Worm (Caenorhabditis elegans) whole organism, midembryonic: ENCODE measurements around the gene fax-1.

ENCODE experiments used
- T22C8.4 ChIP-seq: fragments of 200-800 bp; sonication (Bioruptor generic); IDR thresholded peaks from 2 replicates; pipeline ENCODE4 v1.3.6; 2022; ENCODE audit warnings: missing genetic modification characterization, missing compliant biosample characterization
- cog-1 ChIP-seq: sonication (generic microtip); optimal IDR thresholded peaks from 2 replicates; lab custom pipeline; 2016; ENCODE audit warnings: missing genetic modification characterization, missing compliant biosample characterization
- flt-1 ChIP-seq: fragments of 200-800 bp; sonication (Bioruptor generic); IDR thresholded peaks from 2 replicates; pipeline ENCODE4 v1.3.6; 2022; ENCODE audit warnings: missing genetic modification characterization, missing compliant biosample characterization
- klf-2 ChIP-seq: fragments of 200-800 bp; sonication (Bioruptor generic); conservative IDR thresholded peaks from 2 replicates; pipeline ENCODE4 v1.3.6; 2022; ENCODE audit warnings: missing genetic modification reagents, missing genetic modification characterization, missing compliant biosample characterization
- med-1 ChIP-seq: sonication (generic microtip); optimal IDR thresholded peaks from 2 replicates; lab custom pipeline; 2017; ENCODE audit warnings: missing genetic modification characterization, mild to moderate bottlenecking, missing compliant biosample characterization, antibody characterized with exemption, missing genetic modification reagents; ENCODE audit not compliant: insufficient read depth
- ref-1 ChIP-seq: fragments of 200-800 bp; sonication (Bioruptor generic); conservative IDR thresholded peaks from 2 replicates; pipeline ENCODE4 v1.3.6; 2022; ENCODE audit warnings: missing genetic modification reagents, missing genetic modification characterization, missing compliant biosample characterization
- tab-1 ChIP-seq: fragments of 200-800 bp; sonication (Bioruptor generic); IDR thresholded peaks from 2 replicates; pipeline ENCODE4 v1.3.6; 2022; ENCODE audit warnings: missing genetic modification characterization, missing compliant biosample characterization
- ztf-23 ChIP-seq: fragments of 200-800 bp; sonication (Bioruptor generic); IDR thresholded peaks from 2 replicates; pipeline ENCODE4 v1.3.6; 2022; ENCODE audit warnings: missing genetic modification reagents, missing genetic modification characterization, missing compliant biosample characterization
- ztf-29 ChIP-seq: fragments of 200-800 bp; sonication (Bioruptor generic); IDR thresholded peaks from 2 replicates; pipeline ENCODE4 v1.3.6; 2022; ENCODE audit warnings: missing genetic modification reagents, missing genetic modification characterization, missing compliant biosample characterization

fax-1 gene

DNA sequence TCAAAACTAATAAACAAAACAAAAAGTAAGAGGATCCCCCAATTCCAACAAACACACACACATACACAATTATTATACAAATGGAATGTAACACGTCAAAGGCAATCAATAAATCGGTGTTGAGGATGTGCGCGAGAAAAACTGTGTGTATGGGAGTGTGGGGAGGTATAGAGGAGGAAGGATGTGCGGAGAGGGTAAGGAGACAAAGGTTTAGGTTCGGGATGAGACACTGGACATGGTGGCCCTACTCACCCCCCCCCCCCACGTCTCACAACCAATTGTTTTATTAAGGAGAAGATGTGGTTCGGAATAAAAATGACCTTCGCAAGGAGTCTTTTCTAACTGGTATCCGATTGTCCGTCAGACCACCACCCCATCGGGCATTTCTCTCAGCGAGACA lies 24.0 kb upstream of the fax-1 start:
- TF ChIP-seq ztf-23 (GFP tag; lab: Robert Waterston, UW): no peak
- TF ChIP-seq T22C8.4 (GFP tag; lab: Robert Waterston, UW): peak; percentile 19; the same call in 1 of the 2 replicates

DNA sequence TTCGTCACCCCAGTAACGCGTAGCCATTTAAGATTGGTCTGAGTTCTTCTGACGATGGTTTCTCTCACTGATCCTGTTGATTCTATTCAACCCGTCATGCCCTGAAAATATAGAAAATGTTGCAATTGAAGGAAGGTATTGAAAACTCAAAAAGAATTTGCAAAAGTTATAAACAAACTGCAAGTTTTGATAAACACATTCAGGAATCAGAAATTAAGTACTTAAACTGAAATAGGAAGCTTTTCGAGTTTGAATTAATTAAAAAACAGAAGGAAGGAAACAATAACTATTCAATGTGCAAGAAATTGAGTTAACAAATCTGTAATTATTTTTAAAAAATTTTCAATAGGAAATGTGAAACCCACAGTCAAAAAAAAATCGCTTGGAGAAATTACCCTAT lies 21.1 kb upstream of the fax-1 start, which contains the start of gene rgl-1:
Gene rgl-1 (minus strand): TSS at position 101 of the 400 bp plus-strand sequence.
- TF ChIP-seq T22C8.4 (GFP tag; lab: Robert Waterston, UW): no peak
- TF ChIP-seq flt-1 (GFP tag; lab: Robert Waterston, UW): no peak
- no peak for TF ChIP-seq ztf-23 (GFP tag; lab: Robert Waterston, UW)
- no peak for TF ChIP-seq cog-1 (tag; lab: Kevin White, UChicago)
- no peak for TF ChIP-seq ref-1 (GFP tag; lab: Robert Waterston, UW)
- no peak for TF ChIP-seq tab-1 (GFP tag; lab: Robert Waterston, UW)

DNA sequence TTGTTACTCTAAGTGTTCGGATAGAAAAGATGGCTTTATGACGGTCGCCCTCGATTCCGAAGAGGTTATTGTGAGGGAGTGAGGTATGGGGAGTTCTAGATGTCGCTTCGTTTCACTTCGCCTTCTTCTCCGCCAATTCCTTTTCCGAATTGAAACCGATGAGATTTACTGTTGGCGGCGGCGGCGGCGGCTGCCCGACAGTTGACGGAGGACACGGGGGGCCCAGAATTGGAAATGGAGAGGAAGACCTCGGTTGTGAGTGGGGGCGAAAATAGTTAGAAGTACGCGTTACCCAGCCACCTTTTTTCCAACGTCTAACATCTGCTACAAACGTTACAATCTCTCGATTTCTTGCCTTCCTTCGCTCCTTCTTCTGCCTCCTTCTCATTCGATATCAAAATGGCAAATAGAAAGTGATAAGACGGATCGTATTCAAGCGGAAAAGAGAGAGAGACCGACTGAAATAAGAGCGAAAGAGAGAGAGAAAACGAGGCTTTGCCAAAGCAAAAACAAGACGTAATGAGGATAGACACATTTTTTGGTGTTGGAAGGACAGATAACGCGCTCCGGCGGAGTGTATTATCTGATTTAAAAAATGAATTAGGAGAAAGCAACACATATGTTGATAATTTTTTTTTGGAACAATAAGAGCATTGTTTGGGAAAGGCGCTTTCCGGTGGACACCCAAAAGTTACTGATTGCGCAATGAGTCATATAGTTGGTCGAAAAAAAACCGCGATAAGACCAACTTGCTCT lies 19.1 kb upstream of the fax-1 start:
- TF ChIP-seq ztf-23 (GFP tag; lab: Robert Waterston, UW): 0 out of 2 replicates have a peak, but pooled peaks have one; percentile 13
- TF ChIP-seq cog-1 (tag; lab: Kevin White, UChicago): no peak

DNA sequence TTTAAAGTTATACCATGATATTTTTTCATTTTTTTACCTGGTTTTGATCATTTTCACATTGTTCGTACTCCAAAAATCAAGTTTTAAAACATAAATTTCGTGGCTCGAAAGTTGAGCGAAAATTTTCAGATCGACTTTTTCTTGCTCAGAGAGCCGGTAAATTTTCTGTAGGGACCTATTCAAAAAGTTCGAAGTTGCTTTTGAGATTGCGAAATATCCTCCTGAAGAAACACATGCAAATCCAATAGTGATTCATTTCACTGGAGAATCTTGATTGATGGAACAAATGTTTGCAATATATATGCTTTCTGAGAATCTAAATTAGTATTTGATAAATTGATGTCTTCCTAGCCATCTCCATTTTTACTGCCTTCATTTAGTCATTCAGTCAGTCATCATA lies 17.5 kb upstream of the fax-1 start:
- TF ChIP-seq flt-1 (GFP tag; lab: Robert Waterston, UW) (no peak), T22C8.4 (GFP tag; lab: Robert Waterston, UW) (no peak), ref-1 (GFP tag; lab: Robert Waterston, UW) (no peak), ztf-23 (GFP tag; lab: Robert Waterston, UW) (no peak), ztf-29 (GFP tag; lab: Robert Waterston, UW) (no peak), klf-2 (GFP tag; lab: Robert Waterston, UW) (no peak), cog-1 (tag; lab: Kevin White, UChicago) (no peak), med-1 (GFP tag; lab: Kevin White, UChicago) (no peak), tab-1 (GFP tag; lab: Robert Waterston, UW) (no peak)

DNA sequence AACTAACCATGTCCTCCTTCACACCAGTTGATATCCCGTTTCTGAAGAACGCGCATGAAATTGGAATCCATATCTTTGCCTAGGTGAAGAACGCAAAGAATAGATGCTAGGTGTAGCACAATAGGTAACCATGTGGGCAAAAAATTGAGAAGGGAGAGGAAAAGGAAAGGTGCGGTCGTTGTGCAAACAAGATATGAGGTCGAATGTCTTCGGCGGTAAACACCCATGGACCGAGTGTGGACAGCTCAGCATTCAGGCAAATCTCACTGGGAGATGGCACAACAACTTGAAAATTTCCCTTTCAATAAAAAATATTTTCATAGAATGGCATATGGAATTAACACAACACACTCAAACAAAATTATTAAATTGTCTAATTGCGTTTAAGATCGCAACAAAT lies 10.4 kb upstream of the fax-1 start, which contains the start of gene F28B4.4:
Gene F28B4.4 (minus strand): TSS at position 101 of the 400 bp plus-strand sequence.
- TF ChIP-seq ztf-23 (GFP tag; lab: Robert Waterston, UW) (no peak), klf-2 (GFP tag; lab: Robert Waterston, UW) (no peak), flt-1 (GFP tag; lab: Robert Waterston, UW) (no peak), T22C8.4 (GFP tag; lab: Robert Waterston, UW) (no peak)

DNA sequence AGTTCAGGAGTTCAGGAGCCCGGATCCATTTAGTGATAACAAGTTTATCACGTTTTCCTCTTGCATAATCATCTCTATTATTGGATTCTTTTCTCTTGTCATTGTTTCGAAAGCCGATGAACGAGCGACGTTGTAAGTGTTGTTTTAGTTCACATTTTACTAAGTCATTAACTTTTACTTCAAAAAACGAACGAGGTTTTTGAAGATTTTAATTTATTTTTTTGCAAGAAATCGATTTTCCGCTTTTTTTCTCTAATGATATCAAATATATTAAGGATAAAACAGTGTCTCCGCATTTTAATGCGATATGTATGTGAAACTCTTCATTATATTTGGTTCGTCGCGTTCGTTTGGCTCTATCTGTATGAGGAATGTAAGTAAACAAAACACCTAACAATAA lies 5.6 kb upstream of the fax-1 start, which contains the start of gene F28B4.1:
Gene F28B4.1 (plus strand): TSS at position 301 of the 400 bp plus-strand sequence.
- TF ChIP-seq flt-1 (GFP tag; lab: Robert Waterston, UW) (no peak), ztf-29 (GFP tag; lab: Robert Waterston, UW) (no peak), ref-1 (GFP tag; lab: Robert Waterston, UW) (no peak), tab-1 (GFP tag; lab: Robert Waterston, UW) (no peak), klf-2 (GFP tag; lab: Robert Waterston, UW) (no peak), T22C8.4 (GFP tag; lab: Robert Waterston, UW) (no peak), med-1 (GFP tag; lab: Kevin White, UChicago) (no peak), cog-1 (tag; lab: Kevin White, UChicago) (no peak), ztf-23 (GFP tag; lab: Robert Waterston, UW) (no peak)

DNA sequence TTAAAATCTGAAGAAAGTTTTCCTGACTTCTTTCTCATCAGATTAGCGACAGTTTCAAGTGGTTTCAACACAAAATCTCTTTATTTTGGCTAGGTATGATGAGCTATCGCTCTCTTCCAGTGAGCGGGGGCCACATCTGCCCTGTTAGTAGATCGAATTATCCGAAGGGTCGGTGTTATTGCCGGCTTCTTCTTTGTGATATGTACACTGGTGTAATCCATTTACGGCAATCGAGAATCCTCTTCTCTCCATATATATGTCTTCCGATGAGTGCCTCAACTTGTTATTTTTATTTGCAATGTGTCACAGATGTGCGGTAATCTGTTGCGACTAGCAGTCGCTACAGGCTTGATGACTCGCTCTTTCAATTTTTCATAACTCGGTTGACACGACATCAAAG lies 3.2 kb upstream of the fax-1 start:
- TF ChIP-seq cog-1 (tag; lab: Kevin White, UChicago) (no peak), klf-2 (GFP tag; lab: Robert Waterston, UW) (no peak), tab-1 (GFP tag; lab: Robert Waterston, UW) (no peak), ztf-23 (GFP tag; lab: Robert Waterston, UW) (no peak), ref-1 (GFP tag; lab: Robert Waterston, UW) (no peak), ztf-29 (GFP tag; lab: Robert Waterston, UW) (no peak), med-1 (GFP tag; lab: Kevin White, UChicago) (no peak), flt-1 (GFP tag; lab: Robert Waterston, UW) (no peak), T22C8.4 (GFP tag; lab: Robert Waterston, UW) (no peak)

DNA sequence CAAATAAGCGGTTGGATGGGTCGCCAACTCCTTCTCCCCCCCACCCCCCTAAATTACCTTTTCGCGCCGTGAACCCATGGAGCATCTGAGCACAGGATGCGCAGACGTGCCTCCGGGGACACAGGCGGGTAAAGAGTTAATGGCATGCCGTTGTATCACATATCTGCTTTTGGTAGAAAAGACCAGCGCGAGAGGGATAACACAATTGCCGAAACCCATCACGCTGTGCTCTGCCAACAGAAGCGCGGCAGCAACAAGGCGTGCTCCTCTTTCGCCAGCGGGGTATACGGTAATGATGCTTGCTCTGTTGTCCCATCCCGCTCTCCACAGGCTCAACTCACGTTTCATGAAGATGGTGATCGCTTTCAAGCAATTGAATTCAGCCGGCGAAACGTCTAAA lies 1.8 kb downstream of the fax-1 start:
- TF ChIP-seq ztf-23 (GFP tag; lab: Robert Waterston, UW): no peak
- TF ChIP-seq ref-1 (GFP tag; lab: Robert Waterston, UW): no peak
- TF ChIP-seq ztf-29 (GFP tag; lab: Robert Waterston, UW): no peak
- no peak for TF ChIP-seq cog-1 (tag; lab: Kevin White, UChicago)
- TF ChIP-seq flt-1 (GFP tag; lab: Robert Waterston, UW): no peak
- TF ChIP-seq tab-1 (GFP tag; lab: Robert Waterston, UW): no peak
- no peak for TF ChIP-seq klf-2 (GFP tag; lab: Robert Waterston, UW)

DNA sequence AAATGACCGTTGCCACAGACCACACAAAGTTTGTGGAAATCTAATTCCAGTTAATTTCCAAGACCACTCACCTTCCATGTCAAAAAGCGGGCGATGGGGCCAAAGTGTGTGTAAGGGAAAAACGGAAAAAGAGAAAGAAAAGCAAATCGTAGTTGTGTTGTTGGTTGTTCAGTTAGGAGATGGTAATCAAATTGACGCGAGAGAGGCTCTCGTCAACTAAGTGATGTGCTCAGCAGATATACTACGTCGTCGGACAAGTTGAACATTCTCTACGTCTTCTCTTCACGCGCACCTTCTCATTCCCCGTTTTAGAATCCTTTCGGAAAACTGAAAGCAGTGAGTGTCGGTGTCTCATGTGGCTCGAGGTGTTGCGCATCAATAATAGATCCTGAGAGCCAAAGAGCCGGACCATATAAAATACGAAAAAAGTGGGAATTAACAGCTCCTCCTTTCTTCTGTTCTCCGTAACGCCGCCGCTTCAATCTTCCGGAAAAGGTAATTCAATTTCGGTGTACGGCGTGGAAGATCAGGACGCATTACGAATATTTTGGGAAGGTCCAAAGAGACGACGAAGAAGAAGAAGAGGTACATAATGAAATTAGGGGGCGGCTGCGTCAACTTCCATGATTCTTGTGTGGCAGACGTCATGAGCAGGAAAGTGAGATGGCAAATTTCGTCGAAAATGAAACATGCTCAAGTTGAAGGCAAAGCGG lies 7.6 kb downstream of the fax-1 start:
- TF ChIP-seq med-1 (GFP tag; lab: Kevin White, UChicago) (no peak), flt-1 (GFP tag; lab: Robert Waterston, UW) (no peak), ztf-29 (GFP tag; lab: Robert Waterston, UW) (no peak), T22C8.4 (GFP tag; lab: Robert Waterston, UW) (no peak), ref-1 (GFP tag; lab: Robert Waterston, UW) (no peak), tab-1 (GFP tag; lab: Robert Waterston, UW) (no peak), ztf-23 (GFP tag; lab: Robert Waterston, UW) (no peak), cog-1 (tag; lab: Kevin White, UChicago) (no peak), klf-2 (GFP tag; lab: Robert Waterston, UW) (no peak)
